ENCODE assay signal across 6 fruit fly cellular contexts in the genomic region with DNA sequence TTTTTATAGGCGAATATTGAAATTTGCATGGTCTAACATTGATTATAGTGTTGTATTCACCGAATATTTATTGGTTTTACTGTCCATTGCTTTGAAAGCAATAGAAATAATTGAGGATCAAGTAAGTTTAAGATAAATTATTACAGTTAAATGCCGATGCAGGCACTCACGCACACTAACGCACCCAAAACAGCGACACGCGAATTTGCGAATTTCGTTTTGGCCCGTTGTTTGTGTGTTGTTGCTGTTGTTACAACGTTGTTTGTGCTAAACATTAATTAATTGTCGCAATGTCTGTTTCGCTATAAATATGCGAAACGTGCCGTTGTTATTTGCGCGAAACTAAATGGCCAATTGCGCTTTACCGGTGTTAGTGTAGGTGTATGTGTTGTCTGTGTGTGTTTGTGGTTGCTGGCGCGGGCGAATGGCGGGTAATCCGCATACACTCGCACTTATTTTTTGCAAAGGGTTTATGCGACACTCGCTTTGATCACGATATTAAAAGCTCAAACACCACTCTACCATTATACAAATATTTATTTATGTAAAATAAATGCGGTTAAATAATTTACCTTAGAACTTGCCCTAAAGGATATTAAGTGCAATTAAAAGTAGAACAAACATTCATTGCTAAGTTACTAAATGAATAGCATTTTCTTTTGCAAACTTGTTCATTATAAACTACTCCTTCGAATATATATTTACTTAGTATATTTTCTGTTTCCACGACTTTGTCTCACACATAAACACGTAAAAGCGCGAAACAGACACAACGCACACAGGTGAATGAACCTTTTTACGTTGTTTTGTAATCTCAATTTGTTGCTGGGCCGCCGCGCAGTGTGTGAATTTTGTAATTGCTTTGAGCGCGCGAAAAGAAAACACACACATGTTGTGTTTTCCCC.
TF ChIP-seq lines count a peak whose summit lies in the region.

No protein-coding gene starts in this region.

- TF ChIP-seq CTCF in whole organism, embryonic (GFP tag; optimal IDR thresholded peaks at IDR 0.05; lab: Kevin White, UChicago), result no peak

TF ChIP-seq in whole organism, 6 proteins besides CTCF, POLR2A, EP300 and RAD21:
- TF ChIP-seq psq (optimal IDR thresholded peaks at IDR 0.05; lab: Kevin White, UChicago) (no peak), EcR (GFP tag; optimal IDR thresholded peaks at IDR 0.05; lab: Kevin White, UChicago) (peak; percentile 66 to 75), CG8478 (optimal IDR thresholded peaks at IDR 0.05; lab: Kevin White, UChicago) (no peak), usp (GFP tag; optimal IDR thresholded peaks at IDR 0.05; lab: Kevin White, UChicago) (no peak), Dll (optimal IDR thresholded peaks at IDR 0.05; lab: Kevin White, UChicago) (no peak), pan (optimal IDR thresholded peaks at IDR 0.05; lab: Kevin White, UChicago) (no peak)

TF ChIP-seq in whole organism, adult, 20 proteins besides CTCF, POLR2A, EP300 and RAD21 (continues in another document):
- TF ChIP-seq bab1 (GFP tag; optimal IDR thresholded peaks at IDR 0.05; lab: Kevin White, UChicago), result peak; percentile 87
- peak; percentile 31 for TF ChIP-seq cic (GFP tag; optimal IDR thresholded peaks at IDR 0.05; lab: Kevin White, UChicago)
- TF ChIP-seq CG7101 (tag; optimal IDR thresholded peaks at IDR 0.05; lab: Kevin White, UChicago), result peak; percentile 85
- peak; percentile 64 for TF ChIP-seq CG5204 (GFP tag; optimal IDR thresholded peaks at IDR 0.05; lab: Kevin White, UChicago)
- TF ChIP-seq kay (GFP tag; lab: Kevin White, UChicago; ENCODE audit: borderline replicate concordance), result peak; percentile 83
- TF ChIP-seq CG12768 (GFP tag; optimal IDR thresholded peaks at IDR 0.05; lab: Kevin White, UChicago), result peak; percentile 82
- peak; percentile 45 for TF ChIP-seq ovo (GFP tag; optimal IDR thresholded peaks at IDR 0.05; lab: Kevin White, UChicago)
- TF ChIP-seq Hr96 (GFP tag; optimal IDR thresholded peaks at IDR 0.05; lab: Kevin White, UChicago), result peak; percentile 20
- peak; percentile 84 for TF ChIP-seq CG7045 (GFP tag; optimal IDR thresholded peaks at IDR 0.05; lab: Kevin White, UChicago)
- TF ChIP-seq pad (GFP tag; optimal IDR thresholded peaks at IDR 0.05; lab: Kevin White, UChicago), result peak; percentile 58
- TF ChIP-seq Clk (GFP tag; optimal IDR thresholded peaks at IDR 0.05; lab: Kevin White, UChicago), result peak; percentile 69
- TF ChIP-seq CG11617 (GFP tag; optimal IDR thresholded peaks at IDR 0.05; lab: Kevin White, UChicago), result peak; percentile 85
- peak; percentile 6 for TF ChIP-seq CG1620 (GFP tag; optimal IDR thresholded peaks at IDR 0.05; lab: Kevin White, UChicago)
- TF ChIP-seq toe (GFP tag; optimal IDR thresholded peaks at IDR 0.05; lab: Kevin White, UChicago), result peak; percentile 45

TF ChIP-seq in whole organism, embryonic, 481 proteins besides CTCF, POLR2A, EP300 and RAD21 (continues in another document):
- TF ChIP-seq CG6765 (GFP tag; optimal IDR thresholded peaks at IDR 0.05; lab: Kevin White, UChicago) (peak; percentile 16), ham (GFP tag; IDR thresholded peaks at IDR 0.05; lab: Robert Waterston, UW) (no peak), stc (GFP tag; IDR thresholded peaks at IDR 0.05; lab: Robert Waterston, UW) (0 out of 2 replicates have a peak, but pooled peaks have one; percentile 28), Dfd (GFP tag; optimal IDR thresholded peaks at IDR 0.05; lab: Kevin White, UChicago) (no peak), jing (GFP tag; optimal IDR thresholded peaks at IDR 0.05; lab: Kevin White, UChicago) (no peak), HHEX (GFP tag; optimal IDR thresholded peaks at IDR 0.05; lab: Kevin White, UChicago) (peak; percentile 1), CG8924 (tag; optimal IDR thresholded peaks at IDR 0.05; lab: Kevin White, UChicago) (no peak), caup (GFP tag; optimal IDR thresholded peaks at IDR 0.05; lab: Kevin White, UChicago; ENCODE audit: severe bottlenecking) (no peak), nerfin-1 (tag; optimal IDR thresholded peaks at IDR 0.05; lab: Kevin White, UChicago) (peak; percentile 97), scrt (GFP tag; optimal IDR thresholded peaks at IDR 0.05; lab: Kevin White, UChicago) (no peak), lilli (GFP tag; optimal IDR thresholded peaks at IDR 0.05; lab: Kevin White, UChicago) (peak; percentile 14), CG7556 (GFP tag; optimal IDR thresholded peaks at IDR 0.05; lab: Kevin White, UChicago) (peak; percentile 10), CG6854 (GFP tag; optimal IDR thresholded peaks at IDR 0.05; lab: Kevin White, UChicago) (no peak), CG7786 (GFP tag; optimal IDR thresholded peaks at IDR 0.05; lab: Kevin White, UChicago) (no peak), GATAe (GFP tag; conservative IDR thresholded peaks at IDR 0.05; lab: Robert Waterston, UW) (no peak)

TF ChIP-seq in whole organism, prepupa, 60 proteins besides CTCF, POLR2A, EP300 and RAD21 (continues in another document):
- TF ChIP-seq dsx (GFP tag; optimal IDR thresholded peaks at IDR 0.05; lab: Kevin White, UChicago; ENCODE audit: poor library complexity, severe bottlenecking) (peak; percentile 72), Eip78C (GFP tag; lab: Kevin White, UChicago) (peak; percentile 96), CG4318 (GFP tag; optimal IDR thresholded peaks at IDR 0.05; lab: Kevin White, UChicago) (peak; percentile 67), pdm3 (GFP tag; optimal IDR thresholded peaks at IDR 0.05; lab: Kevin White, UChicago) (peak; percentile 85), Sox14 (GFP tag; optimal IDR thresholded peaks at IDR 0.05; lab: Kevin White, UChicago) (peak; percentile 75), CG8119 (GFP tag; IDR thresholded peaks at IDR 0.05; lab: Robert Waterston, UW) (peak; percentile 81), Sox15 (GFP tag; optimal IDR thresholded peaks at IDR 0.05; lab: Kevin White, UChicago) (peak; percentile 71), Gug (GFP tag; IDR thresholded peaks at IDR 0.05; lab: Robert Waterston, UW) (peak; percentile 50), Sox102F (GFP tag; optimal IDR thresholded peaks at IDR 0.05; lab: Kevin White, UChicago) (peak; percentile 86), CG32006 (GFP tag; optimal IDR thresholded peaks at IDR 0.05; lab: Kevin White, UChicago) (peak; percentile 89), CG11902 (GFP tag; optimal IDR thresholded peaks at IDR 0.05; lab: Kevin White, UChicago) (peak; percentile 52), CG10631 (GFP tag; optimal IDR thresholded peaks at IDR 0.05; lab: Kevin White, UChicago) (peak; percentile 72), Blimp-1 (GFP tag; optimal IDR thresholded peaks at IDR 0.05; lab: Kevin White, UChicago) (peak; percentile 66), eg (GFP tag; IDR thresholded peaks at IDR 0.05; lab: Robert Waterston, UW) (peak; percentile 86), CG3919 (GFP tag; optimal IDR thresholded peaks at IDR 0.05; lab: Kevin White, UChicago) (peak; percentile 75)

TF ChIP-seq in whole organism, pupa, 21 proteins besides CTCF, POLR2A, EP300 and RAD21 (continues in another document):
- TF ChIP-seq CG12605 (GFP tag; IDR thresholded peaks at IDR 0.05; lab: Robert Waterston, UW), result peak; percentile 42; the same call in 1 of the 2 replicates
- peak; percentile 96 for TF ChIP-seq Pif1A (GFP tag; optimal IDR thresholded peaks at IDR 0.05; lab: Kevin White, UChicago)
- TF ChIP-seq Pif1B (GFP tag; optimal IDR thresholded peaks at IDR 0.05; lab: Kevin White, UChicago), result peak; percentile 94
- TF ChIP-seq Snoo (tag; optimal IDR thresholded peaks at IDR 0.05; lab: Kevin White, UChicago), result peak; percentile 83
- peak; percentile 40 for TF ChIP-seq rn (GFP tag; IDR thresholded peaks at IDR 0.05; lab: Robert Waterston, UW)
- TF ChIP-seq CG13204 (GFP tag; optimal IDR thresholded peaks at IDR 0.05; lab: Kevin White, UChicago), result peak; percentile 40
- peak; percentile 77 for TF ChIP-seq CG15710 (tag; optimal IDR thresholded peaks at IDR 0.05; lab: Kevin White, UChicago)
- peak; percentile 64 for TF ChIP-seq CG17806 (tag; optimal IDR thresholded peaks at IDR 0.05; lab: Kevin White, UChicago)
- TF ChIP-seq gl (tag; optimal IDR thresholded peaks at IDR 0.05; lab: Kevin White, UChicago), result peak; percentile 1
- peak; percentile 94 for TF ChIP-seq EcR (GFP tag; optimal IDR thresholded peaks at IDR 0.05; lab: Kevin White, UChicago)
- TF ChIP-seq CG4496 (GFP tag; IDR thresholded peaks at IDR 0.05; lab: Robert Waterston, UW), result peak; percentile 75; the same call in 2 of the 3 replicates
- TF ChIP-seq Ets98B (GFP tag; IDR thresholded peaks at IDR 0.05; lab: Robert Waterston, UW), result peak; percentile 68
- 0 out of 2 replicates have a peak, but pooled peaks have one; percentile 40 for TF ChIP-seq CG10348 (GFP tag; IDR thresholded peaks at IDR 0.05; lab: Robert Waterston, UW)
- peak; percentile 77 for TF ChIP-seq CG14655 (GFP tag; optimal IDR thresholded peaks at IDR 0.05; lab: Kevin White, UChicago)
- peak; percentile 83 for TF ChIP-seq CG32121 (GFP tag; IDR thresholded peaks at IDR 0.05; lab: Robert Waterston, UW)
- peak; percentile 32 for TF ChIP-seq D1 (tag; optimal IDR thresholded peaks at IDR 0.05; lab: Kevin White, UChicago)

TF ChIP-seq in whole organism, wandering third instar larva, 38 proteins besides CTCF, POLR2A, EP300 and RAD21 (continues in another document):
- TF ChIP-seq woc (GFP tag; optimal IDR thresholded peaks at IDR 0.05; lab: Kevin White, UChicago) (peak; percentile 17), Sp1 (GFP tag; optimal IDR thresholded peaks at IDR 0.05; lab: Kevin White, UChicago) (peak; percentile 88), Rel (GFP tag; optimal IDR thresholded peaks at IDR 0.05; lab: Kevin White, UChicago) (peak; percentile 12), Rel (tag; optimal IDR thresholded peaks at IDR 0.05; lab: Kevin White, UChicago) (peak; percentile 75), ey (GFP tag; optimal IDR thresholded peaks at IDR 0.05; lab: Kevin White, UChicago) (peak; percentile 32), jim (GFP tag; optimal IDR thresholded peaks at IDR 0.05; lab: Kevin White, UChicago) (no peak), psq (GFP tag; optimal IDR thresholded peaks at IDR 0.05; lab: Kevin White, UChicago) (peak; percentile 57), Vsx2 (GFP tag; optimal IDR thresholded peaks at IDR 0.05; lab: Kevin White, UChicago; ENCODE audit: partially characterized antibody) (no peak), GATAd (GFP tag; optimal IDR thresholded peaks at IDR 0.05; lab: Kevin White, UChicago) (no peak), Jra (GFP tag; optimal IDR thresholded peaks at IDR 0.05; lab: Kevin White, UChicago) (no peak), Hr83 (GFP tag; optimal IDR thresholded peaks at IDR 0.05; lab: Kevin White, UChicago; ENCODE audit: poor library complexity, severe bottlenecking) (no peak), Dfd (GFP tag; optimal IDR thresholded peaks at IDR 0.05; lab: Kevin White, UChicago) (no peak), Myc (optimal IDR thresholded peaks at IDR 0.05; lab: Kevin White, UChicago) (no peak), br (GFP tag; optimal IDR thresholded peaks at IDR 0.05; lab: Kevin White, UChicago) (peak; percentile 55), sv (GFP tag; optimal IDR thresholded peaks at IDR 0.05; lab: Kevin White, UChicago) (no peak), foxo (GFP tag; optimal IDR thresholded peaks at IDR 0.05; lab: Kevin White, UChicago) (peak in 1 of 2 experiments; percentile 79), Hr78 (GFP tag; optimal IDR thresholded peaks at IDR 0.05; lab: Kevin White, UChicago) (no peak), dsf (GFP tag; optimal IDR thresholded peaks at IDR 0.05; lab: Kevin White, UChicago; ENCODE audit: borderline replicate concordance) (peak; percentile 15), dmrt93B (GFP tag; optimal IDR thresholded peaks at IDR 0.05; lab: Kevin White, UChicago) (peak; percentile 72)
